Worm (Caenorhabditis elegans): ENCODE data around the gene spp-19.

ce11 chrV:6522879-6523497 lies 38.5 kb downstream of the spp-19 start:
- no peak for TF ChIP-seq flt-1 (GFP tag; IDR thresholded peaks at IDR 0.05)
- TF ChIP-seq ceh-36 (tag; optimal IDR thresholded peaks at IDR 0.05): no peak
- TF ChIP-seq tra-4 (tag; optimal IDR thresholded peaks at IDR 0.05): no peak
- no peak for TF ChIP-seq F13C5.2 (tag; optimal IDR thresholded peaks at IDR 0.05)
- no peak for TF ChIP-seq ama-1 (optimal IDR thresholded peaks at IDR 0.05)
- TF ChIP-seq scrt-1 (GFP tag; IDR thresholded peaks at IDR 0.05): no peak
- no peak for TF ChIP-seq hnd-1 (tag; optimal IDR thresholded peaks at IDR 0.05)
